Worm (Caenorhabditis elegans) whole organism, early embryonic: ENCODE data around the gene C51E3.6.

ENCODE experiments used
- B0310.2 ChIP-seq: sonication (generic microtip); optimal IDR thresholded peaks from 2 replicates; lab custom pipeline; 2016; ENCODE audit warnings: mild to moderate bottlenecking, missing genetic modification characterization, missing compliant biosample characterization
- F13C5.2 ChIP-seq: sonication (generic microtip); optimal IDR thresholded peaks from 2 replicates; lab custom pipeline; 2017; ENCODE audit warnings: mild to moderate bottlenecking, missing genetic modification characterization, inconsistent platforms, missing compliant biosample characterization
- aly-1 ChIP-seq: sonication (generic microtip); optimal IDR thresholded peaks from 2 replicates; lab custom pipeline; 2016; ENCODE audit warnings: missing genetic modification characterization, missing compliant biosample characterization
- ama-1 ChIP-seq: fragments of 150-350 bp; optimal IDR thresholded peaks from 2 replicates; lab custom pipeline; 2014
- ceh-13 ChIP-seq: fragments of 200-800 bp; sonication (Bioruptor generic); optimal IDR thresholded peaks from 2 replicates; lab custom pipeline; 2018; ENCODE audit warnings: mild to moderate bottlenecking, missing genetic modification characterization, missing compliant biosample characterization
- ceh-36 ChIP-seq: sonication (generic microtip); optimal IDR thresholded peaks from 2 replicates; lab custom pipeline; 2016; ENCODE audit warnings: missing genetic modification characterization, inconsistent platforms, missing compliant biosample characterization
- ets-7 ChIP-seq: sonication (generic microtip); optimal IDR thresholded peaks from 2 replicates; lab custom pipeline; 2016; ENCODE audit warnings: missing genotype, missing genetic modification characterization, missing compliant biosample characterization
- flt-1 ChIP-seq: fragments of 200-800 bp; sonication (Bioruptor generic); IDR thresholded peaks from 2 replicates; pipeline ENCODE4 v1.3.6; 2022; ENCODE audit warnings: missing genetic modification characterization, missing compliant biosample characterization
- hmbx-1 ChIP-seq: sonication (generic microtip); optimal IDR thresholded peaks from 2 replicates; lab custom pipeline; 2016; ENCODE audit warnings: mild to moderate bottlenecking, missing genetic modification characterization, missing compliant biosample characterization
- hmg-4 ChIP-seq: fragments of 200-800 bp; sonication (Bioruptor generic); optimal IDR thresholded peaks from 2 replicates; lab custom pipeline; 2018; ENCODE audit warnings: mild to moderate bottlenecking, missing genetic modification characterization, missing compliant biosample characterization
- hnd-1 ChIP-seq: sonication (generic microtip); optimal IDR thresholded peaks from 2 replicates; lab custom pipeline; 2016; ENCODE audit warnings: missing genetic modification characterization, missing compliant biosample characterization
- pes-1 ChIP-seq: fragments of 200-800 bp; sonication (Bioruptor generic); IDR thresholded peaks from 2 replicates; pipeline ENCODE4 v1.3.6; 2022; ENCODE audit warnings: missing genetic modification reagents, missing genetic modification characterization, missing compliant biosample characterization
- scrt-1 ChIP-seq: fragments of 200-800 bp; sonication (Bioruptor generic); IDR thresholded peaks from 2 replicates; pipeline ENCODE4 v1.3.6; 2022; ENCODE audit warnings: missing genetic modification characterization, missing compliant biosample characterization
- sea-1 ChIP-seq: fragments of 200-800 bp; sonication (Bioruptor generic); conservative IDR thresholded peaks from 2 replicates; pipeline ENCODE4 v1.3.6; 2022; ENCODE audit warnings: missing genetic modification characterization, missing compliant biosample characterization
- tbx-11 ChIP-seq: fragments of 200-800 bp; sonication (Bioruptor generic); IDR thresholded peaks from 2 replicates; pipeline ENCODE4 v1.3.6; 2022; ENCODE audit warnings: missing genetic modification characterization, missing compliant biosample characterization
- tbx-37 ChIP-seq: fragments of 200-800 bp; sonication (Bioruptor generic); conservative IDR thresholded peaks from 2 replicates; pipeline ENCODE4 v1.3.6; 2022; ENCODE audit warnings: missing genetic modification reagents, missing genetic modification characterization, missing compliant biosample characterization
- tra-4 ChIP-seq: sonication (generic microtip); optimal IDR thresholded peaks from 2 replicates; lab custom pipeline; 2017; ENCODE audit warnings: missing genetic modification characterization, missing compliant biosample characterization

Gene C51E3.6

ce11 chrV:10153076-10153475, 13.2 kb downstream of the C51E3.6 start:
- no peak for TF ChIP-seq ets-7
- no peak for TF ChIP-seq tbx-37
- TF ChIP-seq tra-4 (tag; lab: Kevin White, UChicago) = no peak
- TF ChIP-seq pes-1 (GFP tag; lab: Robert Waterston, UW) = no peak
- TF ChIP-seq hmg-4 = no peak
- no peak for TF ChIP-seq aly-1 (tag; lab: Kevin White, UChicago)
- TF ChIP-seq sea-1 = no peak
- TF ChIP-seq scrt-1 (GFP tag; lab: Robert Waterston, UW) = no peak
- TF ChIP-seq hnd-1 (tag; lab: Kevin White, UChicago) = no peak
- TF ChIP-seq tbx-11 (GFP tag; lab: Robert Waterston, UW) = no peak
- TF ChIP-seq F13C5.2 = no peak
- TF ChIP-seq ama-1 = no peak
- no peak for TF ChIP-seq ceh-13
- no peak for TF ChIP-seq hmbx-1 (tag; lab: Kevin White, UChicago)
- TF ChIP-seq flt-1 (GFP tag; lab: Robert Waterston, UW) = no peak
- TF ChIP-seq B0310.2 (tag; lab: Kevin White, UChicago) = no peak
- no peak for TF ChIP-seq ceh-36 (tag; lab: Kevin White, UChicago)

ce11 chrV:10152278-10152677, 14.0 kb downstream of the C51E3.6 start, which contains the start of gene srsx-28:
TSS of gene srsx-28 (plus strand) at chrV:10152578.
- no peak for TF ChIP-seq flt-1 (GFP tag; lab: Robert Waterston, UW)

ce11 chrV:10149728-10150127, 16.5 kb downstream of the C51E3.6 start, which contains the start of gene srsx-27:
TSS of gene srsx-27 (plus strand) at chrV:10150028.
- TF ChIP-seq scrt-1 (GFP tag; lab: Robert Waterston, UW) = no peak
- TF ChIP-seq tbx-37 = no peak
- TF ChIP-seq ceh-13 = no peak
- no peak for TF ChIP-seq hmbx-1 (tag; lab: Kevin White, UChicago)
- no peak for TF ChIP-seq tra-4 (tag; lab: Kevin White, UChicago)
- no peak for TF ChIP-seq F13C5.2

ce11 chrV:10148352-10148751, 17.9 kb downstream of the C51E3.6 start, which contains the start of gene srsx-26:
TSS of gene srsx-26 (plus strand) at chrV:10148652.
- no peak for TF ChIP-seq ama-1
- TF ChIP-seq sea-1 = no peak
- no peak for TF ChIP-seq hnd-1 (tag; lab: Kevin White, UChicago)
- no peak for TF ChIP-seq pes-1 (GFP tag; lab: Robert Waterston, UW)
- no peak for TF ChIP-seq tbx-11 (GFP tag; lab: Robert Waterston, UW)
- TF ChIP-seq tra-4 (tag; lab: Kevin White, UChicago) = no peak
- no peak for TF ChIP-seq ceh-13
- no peak for TF ChIP-seq F13C5.2
- TF ChIP-seq ceh-36 (tag; lab: Kevin White, UChicago) = no peak
- TF ChIP-seq flt-1 (GFP tag; lab: Robert Waterston, UW) = no peak

- TF ChIP-seq tbx-11 (GFP tag; lab: Robert Waterston, UW) = no peak
- TF ChIP-seq ets-7 = no peak
- no peak for TF ChIP-seq flt-1 (GFP tag; lab: Robert Waterston, UW)
- no peak for TF ChIP-seq pes-1 (GFP tag; lab: Robert Waterston, UW)
- TF ChIP-seq F13C5.2 = no peak
- no peak for TF ChIP-seq ama-1
- no peak for TF ChIP-seq hmg-4
- TF ChIP-seq hnd-1 (tag; lab: Kevin White, UChicago) = no peak
- TF ChIP-seq B0310.2 (tag; lab: Kevin White, UChicago) = no peak
- TF ChIP-seq scrt-1 (GFP tag; lab: Robert Waterston, UW) = no peak
- TF ChIP-seq sea-1 = no peak
- no peak for TF ChIP-seq tra-4 (tag; lab: Kevin White, UChicago)
- TF ChIP-seq tbx-37 = no peak
These were observed 19.5 kb downstream of the C51E3.6 start for ce11 chrV:10146787-10147186.

- TF ChIP-seq aly-1 (tag; lab: Kevin White, UChicago) = no peak
These were observed 20.6 kb downstream of the C51E3.6 start, which contains the start of gene C51E3.9 for ce11 chrV:10145653-10146052. TSS of gene C51E3.9 (plus strand) at chrV:10145953.

- no peak for TF ChIP-seq hmg-4
These were observed 32.1 kb downstream of the C51E3.6 start, which contains the start of the genes C08B6.18, wdr-20 and C08B6.8 for ce11 chrV:10134077-10134693. TSS of gene C08B6.18 (minus strand) at chrV:10134127. TSS of gene wdr-20 (minus strand) at chrV:10134158. TSS of gene C08B6.8 (plus strand) at chrV:10134643.

ce11 chrV:10133277-10133676, 33.0 kb downstream of the C51E3.6 start:
- TF ChIP-seq tbx-11 (GFP tag; lab: Robert Waterston, UW) = no peak
- TF ChIP-seq pes-1 (GFP tag; lab: Robert Waterston, UW) = no peak
- TF ChIP-seq tra-4 (tag; lab: Kevin White, UChicago) = no peak
- TF ChIP-seq scrt-1 (GFP tag; lab: Robert Waterston, UW) = no peak
- no peak for TF ChIP-seq tbx-37
- no peak for TF ChIP-seq aly-1 (tag; lab: Kevin White, UChicago)
- no peak for TF ChIP-seq flt-1 (GFP tag; lab: Robert Waterston, UW)
- no peak for TF ChIP-seq hmg-4
- no peak for TF ChIP-seq B0310.2 (tag; lab: Kevin White, UChicago)
- TF ChIP-seq ceh-13 = no peak
- TF ChIP-seq ceh-36 (tag; lab: Kevin White, UChicago) = no peak
- TF ChIP-seq hnd-1 (tag; lab: Kevin White, UChicago) = no peak
- TF ChIP-seq F13C5.2 = no peak
- no peak for TF ChIP-seq hmbx-1 (tag; lab: Kevin White, UChicago)
- TF ChIP-seq ets-7 = no peak
- TF ChIP-seq ama-1 = no peak
- no peak for TF ChIP-seq sea-1

ce11 chrV:10130195-10130594, 36.1 kb downstream of the C51E3.6 start, which contains the start of gene aos-1:
TSS of gene aos-1 (minus strand) at chrV:10130295.
- TF ChIP-seq tbx-37 (no peak), ceh-36 (tag; lab: Kevin White, UChicago) (no peak), tra-4 (tag; lab: Kevin White, UChicago) (no peak), tbx-11 (GFP tag; lab: Robert Waterston, UW) (no peak), hmbx-1 (tag; lab: Kevin White, UChicago) (no peak)
